Fruit fly (Drosophila melanogaster): ENCODE results near the gene CG5746.

Gene CG5746

DNA sequence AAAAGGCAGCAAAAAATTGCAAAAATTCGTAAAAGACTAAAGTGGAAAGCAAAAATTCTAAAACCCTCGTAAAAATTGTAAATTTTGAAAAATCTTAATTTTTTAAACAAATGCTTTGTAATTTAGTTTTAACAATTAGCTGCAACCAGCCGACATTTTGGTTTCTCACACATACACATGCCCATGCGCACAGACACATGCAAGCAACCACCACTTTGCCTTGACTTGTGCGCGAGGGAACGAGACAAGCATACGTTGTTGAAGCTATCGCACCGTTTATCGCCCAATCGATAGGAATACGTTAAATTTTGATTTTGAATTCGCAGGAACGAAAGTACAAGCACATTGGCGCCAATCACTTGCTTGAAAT lies 28.3 kb downstream of the CG5746 start (continued):
- TF ChIP-seq CG1832 (GFP tag; optimal IDR thresholded peaks at IDR 0.05), result peak; percentile 66
- TF ChIP-seq Trl (optimal IDR thresholded peaks at IDR 0.05), result no peak
- TF ChIP-seq Trl (GFP tag; optimal IDR thresholded peaks at IDR 0.05), result no peak
- TF ChIP-seq CG2712 (tag; optimal IDR thresholded peaks at IDR 0.05), result no peak
- TF ChIP-seq CG34376 (GFP tag; optimal IDR thresholded peaks at IDR 0.05), result peak; percentile 10
- no peak for TF ChIP-seq emc (GFP tag; optimal IDR thresholded peaks at IDR 0.05)
- no peak for TF ChIP-seq Max (GFP tag; optimal IDR thresholded peaks at IDR 0.05)
- no peak for TF ChIP-seq zfh2 (GFP tag; optimal IDR thresholded peaks at IDR 0.05)
- no peak for TF ChIP-seq CG15601 (tag; optimal IDR thresholded peaks at IDR 0.05)
- no peak for TF ChIP-seq Poxn (GFP tag; IDR thresholded peaks at IDR 0.05)
- no peak for TF ChIP-seq CG6254 (GFP tag; optimal IDR thresholded peaks at IDR 0.05)
- peak; percentile 1 for TF ChIP-seq Side (GFP tag; optimal IDR thresholded peaks at IDR 0.05)
- no peak for TF ChIP-seq CG31388 (GFP tag; optimal IDR thresholded peaks at IDR 0.05)
- no peak for TF ChIP-seq sug (tag; optimal IDR thresholded peaks at IDR 0.05)
- TF ChIP-seq Doc2 (GFP tag; IDR thresholded peaks at IDR 0.05), result no peak
- no peak for TF ChIP-seq CkIIα-i1 (GFP tag; IDR thresholded peaks at IDR 0.05)
- no peak for TF ChIP-seq dmrt99B (tag; optimal IDR thresholded peaks at IDR 0.05)
- no peak for TF ChIP-seq insv (GFP tag; optimal IDR thresholded peaks at IDR 0.05)
- no peak for TF ChIP-seq fd102C (GFP tag; optimal IDR thresholded peaks at IDR 0.05)
- TF ChIP-seq nmo (GFP tag; optimal IDR thresholded peaks at IDR 0.05), result no peak
- peak; percentile 11 for TF ChIP-seq run (tag; optimal IDR thresholded peaks at IDR 0.05)
- TF ChIP-seq prd (optimal IDR thresholded peaks at IDR 0.05), result no peak
- TF ChIP-seq prd (GFP tag; IDR thresholded peaks at IDR 0.05), result no peak; the same call in 2 of the 3 replicates
- TF ChIP-seq CG1603 (tag; optimal IDR thresholded peaks at IDR 0.05), result no peak
- TF ChIP-seq CG10267 (tag; optimal IDR thresholded peaks at IDR 0.05), result no peak
- no peak for TF ChIP-seq gcm (GFP tag; optimal IDR thresholded peaks at IDR 0.05)
- no peak for TF ChIP-seq Hmx (GFP tag; optimal IDR thresholded peaks at IDR 0.05)
- no peak for TF ChIP-seq E2f1 (GFP tag; IDR thresholded peaks at IDR 0.05)
- TF ChIP-seq Atf3 (GFP tag; optimal IDR thresholded peaks at IDR 0.05), result no peak
- no peak for TF ChIP-seq CG6689 (GFP tag; IDR thresholded peaks at IDR 0.05)
- no peak for TF ChIP-seq btn (GFP tag; optimal IDR thresholded peaks at IDR 0.05)
- TF ChIP-seq gsb (GFP tag; IDR thresholded peaks at IDR 0.05), result no peak
- TF ChIP-seq dpn (GFP tag; optimal IDR thresholded peaks at IDR 0.05), result no peak
- TF ChIP-seq cad (GFP tag; optimal IDR thresholded peaks at IDR 0.05), result no peak
- no peak for TF ChIP-seq CG17802 (tag; optimal IDR thresholded peaks at IDR 0.05)
- no peak for TF ChIP-seq CG6854 (GFP tag; optimal IDR thresholded peaks at IDR 0.05)
- TF ChIP-seq phol (tag; optimal IDR thresholded peaks at IDR 0.05), result peak; percentile 98
- TF ChIP-seq CG11560 (tag; IDR thresholded peaks at IDR 0.05), result no peak
- 0 out of 2 replicates have a peak, but pooled peaks have one; percentile 23 for TF ChIP-seq Xrp1 (GFP tag; IDR thresholded peaks at IDR 0.05)
- TF ChIP-seq CG14667 (GFP tag; IDR thresholded peaks at IDR 0.05), result no peak
- peak; percentile 14 for TF ChIP-seq trem (tag; optimal IDR thresholded peaks at IDR 0.05)
- TF ChIP-seq CG16815 (GFP tag; optimal IDR thresholded peaks at IDR 0.05), result no peak
- no peak for TF ChIP-seq Awh (GFP tag; IDR thresholded peaks at IDR 0.05)
- TF ChIP-seq CG4360 (GFP tag; IDR thresholded peaks at IDR 0.05), result no peak
- peak; percentile 16; the same call in 1 of the 3 replicates for TF ChIP-seq row (GFP tag; IDR thresholded peaks at IDR 0.05)
- no peak for TF ChIP-seq CG3281 (GFP tag; optimal IDR thresholded peaks at IDR 0.05)
- no peak for TF ChIP-seq pho (GFP tag; optimal IDR thresholded peaks at IDR 0.05)
- no peak for TF ChIP-seq Jarid2 (GFP tag; optimal IDR thresholded peaks at IDR 0.05)
- TF ChIP-seq PHDP (tag; optimal IDR thresholded peaks at IDR 0.05), result no peak
- no peak for TF ChIP-seq dimm (GFP tag; IDR thresholded peaks at IDR 0.05)
- no peak for TF ChIP-seq lbe (GFP tag; optimal IDR thresholded peaks at IDR 0.05)
- no peak for TF ChIP-seq CG34422 (GFP tag; IDR thresholded peaks at IDR 0.05)
- TF ChIP-seq nom (GFP tag; optimal IDR thresholded peaks at IDR 0.05), result no peak
